Comparison of ENCODE assay signal across 2 fruit fly cellular contexts in genomic region chr3R:16395448-16395847, dm6.
A peak's percentile ranks its signal among the peaks of the same experiment; 100 is the strongest.
TF ChIP-seq lines count a peak whose summit lies in the region.

No protein-coding gene starts in this region.

TF ChIP-seq in whole organism, prepupa, 60 proteins besides CTCF, POLR2A, EP300 and RAD21:
- TF ChIP-seq Met (GFP tag; optimal IDR thresholded peaks at IDR 0.05; lab: Kevin White, UChicago) (peak; percentile 41), CG6792 (GFP tag; optimal IDR thresholded peaks at IDR 0.05; lab: Kevin White, UChicago) (no peak), CG10631 (GFP tag; optimal IDR thresholded peaks at IDR 0.05; lab: Kevin White, UChicago) (no peak), CG10669 (GFP tag; optimal IDR thresholded peaks at IDR 0.05; lab: Kevin White, UChicago) (no peak), vri (GFP tag; optimal IDR thresholded peaks at IDR 0.05; lab: Kevin White, UChicago) (peak; percentile 35), CG7368 (GFP tag; optimal IDR thresholded peaks at IDR 0.05; lab: Kevin White, UChicago) (no peak), CG32006 (GFP tag; optimal IDR thresholded peaks at IDR 0.05; lab: Kevin White, UChicago) (no peak), svp (GFP tag; lab: Kevin White, UChicago) (peak; percentile 61), Smox (GFP tag; optimal IDR thresholded peaks at IDR 0.05; lab: Kevin White, UChicago) (peak; percentile 34), lz (GFP tag; optimal IDR thresholded peaks at IDR 0.05; lab: Kevin White, UChicago) (peak; percentile 4), CG8319 (GFP tag; optimal IDR thresholded peaks at IDR 0.05; lab: Kevin White, UChicago) (no peak)

TF ChIP-seq in whole organism, wandering third instar larva, 38 proteins besides CTCF, POLR2A, EP300 and RAD21:
- peak; percentile 27 for TF ChIP-seq rgr (GFP tag; optimal IDR thresholded peaks at IDR 0.05; lab: Kevin White, UChicago)
- TF ChIP-seq dl (GFP tag; optimal IDR thresholded peaks at IDR 0.05; lab: Kevin White, UChicago; ENCODE audit: insufficient read depth in 1 of 2, partially characterized antibody in 2 of 2), result no peak
- TF ChIP-seq sv (GFP tag; optimal IDR thresholded peaks at IDR 0.05; lab: Kevin White, UChicago), result no peak
- TF ChIP-seq dsf (GFP tag; optimal IDR thresholded peaks at IDR 0.05; lab: Kevin White, UChicago; ENCODE audit: borderline replicate concordance), result no peak
- no peak for TF ChIP-seq Abd-B (GFP tag; optimal IDR thresholded peaks at IDR 0.05; lab: Kevin White, UChicago)
- no peak for TF ChIP-seq Rel (GFP tag; optimal IDR thresholded peaks at IDR 0.05; lab: Kevin White, UChicago)
- TF ChIP-seq Rel (tag; optimal IDR thresholded peaks at IDR 0.05; lab: Kevin White, UChicago), result no peak
- TF ChIP-seq pan (optimal IDR thresholded peaks at IDR 0.05; lab: Kevin White, UChicago), result no peak
- no peak for TF ChIP-seq GATAd (GFP tag; optimal IDR thresholded peaks at IDR 0.05; lab: Kevin White, UChicago)
- peak; percentile 23 for TF ChIP-seq br (GFP tag; optimal IDR thresholded peaks at IDR 0.05; lab: Kevin White, UChicago)
- TF ChIP-seq Sp1 (GFP tag; optimal IDR thresholded peaks at IDR 0.05; lab: Kevin White, UChicago), result peak; percentile 40
- no peak for TF ChIP-seq woc (GFP tag; optimal IDR thresholded peaks at IDR 0.05; lab: Kevin White, UChicago)
- TF ChIP-seq Vsx2 (GFP tag; optimal IDR thresholded peaks at IDR 0.05; lab: Kevin White, UChicago; ENCODE audit: partially characterized antibody), result no peak
- TF ChIP-seq psq (GFP tag; optimal IDR thresholded peaks at IDR 0.05; lab: Kevin White, UChicago), result peak; percentile 41
- TF ChIP-seq Mio (GFP tag; optimal IDR thresholded peaks at IDR 0.05; lab: Kevin White, UChicago), result no peak
- no peak for TF ChIP-seq jim (GFP tag; optimal IDR thresholded peaks at IDR 0.05; lab: Kevin White, UChicago)
- no peak for TF ChIP-seq lola (GFP tag; optimal IDR thresholded peaks at IDR 0.05; lab: Kevin White, UChicago)
- no peak for TF ChIP-seq N (GFP tag; optimal IDR thresholded peaks at IDR 0.05; lab: Kevin White, UChicago)
- TF ChIP-seq Hr78 (GFP tag; optimal IDR thresholded peaks at IDR 0.05; lab: Kevin White, UChicago), result no peak
- TF ChIP-seq CrebA (GFP tag; optimal IDR thresholded peaks at IDR 0.05; lab: Kevin White, UChicago; ENCODE audit: borderline replicate concordance), result no peak
- no peak for TF ChIP-seq brk (GFP tag; optimal IDR thresholded peaks at IDR 0.05; lab: Kevin White, UChicago)
- peak; percentile 43 for TF ChIP-seq fru (GFP tag; optimal IDR thresholded peaks at IDR 0.05; lab: Kevin White, UChicago)
- no peak for TF ChIP-seq CG9705 (GFP tag; optimal IDR thresholded peaks at IDR 0.05; lab: Kevin White, UChicago)
- peak; percentile 53 for TF ChIP-seq HLH106 (tag; optimal IDR thresholded peaks at IDR 0.05; lab: Kevin White, UChicago)
- TF ChIP-seq Dif (GFP tag; optimal IDR thresholded peaks at IDR 0.05; lab: Kevin White, UChicago; ENCODE audit: partially characterized antibody), result no peak
- peak; percentile 36 for TF ChIP-seq OdsH (GFP tag; optimal IDR thresholded peaks at IDR 0.05; lab: Kevin White, UChicago)
- no peak for TF ChIP-seq tai (GFP tag; optimal IDR thresholded peaks at IDR 0.05; lab: Kevin White, UChicago)
- TF ChIP-seq sage (GFP tag; optimal IDR thresholded peaks at IDR 0.05; lab: Kevin White, UChicago), result no peak
- no peak for TF ChIP-seq Myc (optimal IDR thresholded peaks at IDR 0.05; lab: Kevin White, UChicago)
- no peak for TF ChIP-seq Hnf4 (GFP tag; optimal IDR thresholded peaks at IDR 0.05; lab: Kevin White, UChicago)
- no peak for TF ChIP-seq dmrt93B (GFP tag; optimal IDR thresholded peaks at IDR 0.05; lab: Kevin White, UChicago)
- peak in 1 of 2 experiments; percentile 64 for TF ChIP-seq foxo (GFP tag; optimal IDR thresholded peaks at IDR 0.05; lab: Kevin White, UChicago)
- no peak for TF ChIP-seq Hr83 (GFP tag; optimal IDR thresholded peaks at IDR 0.05; lab: Kevin White, UChicago; ENCODE audit: poor library complexity, severe bottlenecking)
- TF ChIP-seq ey (GFP tag; optimal IDR thresholded peaks at IDR 0.05; lab: Kevin White, UChicago), result peak; percentile 22
- TF ChIP-seq usp (GFP tag; optimal IDR thresholded peaks at IDR 0.05; lab: Kevin White, UChicago), result no peak
- TF ChIP-seq h (GFP tag; optimal IDR thresholded peaks at IDR 0.05; lab: Kevin White, UChicago), result peak; percentile 53
- TF ChIP-seq Dfd (GFP tag; optimal IDR thresholded peaks at IDR 0.05; lab: Kevin White, UChicago), result no peak
- TF ChIP-seq Jra (GFP tag; optimal IDR thresholded peaks at IDR 0.05; lab: Kevin White, UChicago), result no peak
- TF ChIP-seq CG32264 (GFP tag; optimal IDR thresholded peaks at IDR 0.05; lab: Kevin White, UChicago), result no peak

Comparison
In these comparisons a context has a peak if more than half of its experiments do, and no peak if none do; other contexts are left out.
1. Of the 1 proteins assayed by ChIP-seq in both whole organism, prepupa and whole organism, wandering third instar larva: peak only in whole organism, prepupa: none; only in whole organism, wandering third instar larva: OdsH; in both: none; in neither: 0.